Fruit fly (Drosophila melanogaster): ENCODE data around the gene Mob2.
A peak's percentile ranks its signal among the peaks of the same experiment; 100 is the strongest.

The Mob2 gene

DNA sequence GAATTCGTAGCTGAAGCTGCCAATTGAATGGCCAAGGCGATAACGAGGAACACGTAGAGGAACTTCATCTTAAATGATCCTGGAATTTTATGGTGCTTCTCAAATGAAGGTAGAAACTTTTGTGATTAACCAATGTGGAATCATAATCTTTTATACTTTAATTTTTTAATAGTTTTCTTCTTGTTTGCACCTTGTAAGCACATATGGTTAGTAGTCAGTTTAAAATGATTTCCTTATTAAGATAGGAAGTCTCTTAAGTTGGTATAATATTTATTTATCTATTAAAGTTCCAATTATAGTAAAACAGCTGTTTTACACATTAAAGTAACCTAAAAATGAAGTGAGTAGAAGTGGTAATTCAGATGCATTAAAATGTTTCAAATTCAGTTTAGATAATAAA, 18.9 kb upstream of the Mob2 start, which contains the start of gene CG43391 (continued):
- no peak for TF ChIP-seq cato (GFP tag; optimal IDR thresholded peaks at IDR 0.05; ENCODE audit: borderline replicate concordance)
- no peak for TF ChIP-seq HLH4C (GFP tag; IDR thresholded peaks at IDR 0.05; ENCODE audit: partially characterized antibody)

DNA sequence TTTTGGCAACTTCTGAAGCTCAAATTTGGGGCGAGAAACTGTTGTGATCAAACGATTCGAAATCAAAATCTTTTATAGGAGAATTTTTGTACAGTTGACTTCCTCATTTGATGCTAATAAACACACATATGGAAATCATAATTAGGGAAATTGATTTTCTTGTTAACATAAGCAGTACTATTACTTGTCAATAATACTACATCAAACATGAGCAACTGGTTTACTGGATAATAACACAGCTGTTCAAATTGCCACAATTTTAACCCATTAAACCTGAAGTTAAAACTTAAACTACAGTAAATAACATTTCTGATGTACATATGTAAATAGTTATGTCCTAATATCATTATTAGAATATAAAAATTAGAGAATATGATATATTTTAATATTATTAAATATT, 17.9 kb upstream of the Mob2 start, which contains the start of gene CG43390:
TSS of gene CG43390 (minus strand) at position 32 of the 400 bp plus-strand sequence.
- TF ChIP-seq Jarid2 (GFP tag; optimal IDR thresholded peaks at IDR 0.05) (peak; percentile 2), Hand (GFP tag; optimal IDR thresholded peaks at IDR 0.05) (peak; percentile 46), CG15269 (tag; optimal IDR thresholded peaks at IDR 0.05) (peak; percentile 72), scrt (GFP tag; optimal IDR thresholded peaks at IDR 0.05) (peak; percentile 39), Fer1 (GFP tag; optimal IDR thresholded peaks at IDR 0.05) (peak; percentile 77), grn (GFP tag; optimal IDR thresholded peaks at IDR 0.05) (peak; percentile 7), gro (GFP tag; optimal IDR thresholded peaks at IDR 0.05) (peak; percentile 59), CG2678 (tag; optimal IDR thresholded peaks at IDR 0.05) (peak; percentile 83), CG12659 (GFP tag; optimal IDR thresholded peaks at IDR 0.05) (peak; percentile 45), BtbVII (GFP tag; optimal IDR thresholded peaks at IDR 0.05) (peak; percentile 83), pb (GFP tag; optimal IDR thresholded peaks at IDR 0.05) (no peak), mam (GFP tag; optimal IDR thresholded peaks at IDR 0.05) (peak; percentile 10), sob (GFP tag; IDR thresholded peaks at IDR 0.05) (peak; percentile 68; the same call in 1 of the 2 replicates), CG18619 (GFP tag; optimal IDR thresholded peaks at IDR 0.05) (peak; percentile 50), odd (GFP tag; optimal IDR thresholded peaks at IDR 0.05) (peak; percentile 52), insv (GFP tag; optimal IDR thresholded peaks at IDR 0.05) (peak in 1 of 2 experiments; percentile 45), D19B (GFP tag; optimal IDR thresholded peaks at IDR 0.05) (peak; percentile 9), CkIIα-i1 (GFP tag; IDR thresholded peaks at IDR 0.05) (no peak), CG12769 (tag; optimal IDR thresholded peaks at IDR 0.05) (peak; percentile 90), Atf6 (GFP tag; IDR thresholded peaks at IDR 0.05) (peak; percentile 69), hth (optimal IDR thresholded peaks at IDR 0.05) (no peak), CG1233 (GFP tag; optimal IDR thresholded peaks at IDR 0.05) (peak; percentile 52), CG13894 (tag; optimal IDR thresholded peaks at IDR 0.05) (peak; percentile 79), CG14441 (GFP tag; IDR thresholded peaks at IDR 0.05) (no peak), nerfin-2 (GFP tag; IDR thresholded peaks at IDR 0.05; ENCODE audit: partially characterized antibody) (no peak), Sin3A (optimal IDR thresholded peaks at IDR 0.05) (no peak), her (GFP tag; optimal IDR thresholded peaks at IDR 0.05) (peak; percentile 16), CG4617 (GFP tag; optimal IDR thresholded peaks at IDR 0.05; ENCODE audit: borderline replicate concordance) (no peak), CG7839 (tag; optimal IDR thresholded peaks at IDR 0.05) (peak; percentile 12), CG7556 (GFP tag; optimal IDR thresholded peaks at IDR 0.05) (peak; percentile 24), trh (GFP tag; optimal IDR thresholded peaks at IDR 0.05) (peak; percentile 2), Xrp1 (GFP tag; IDR thresholded peaks at IDR 0.05) (peak; percentile 37), dan (GFP tag; IDR thresholded peaks at IDR 0.05) (no peak), Fer3 (tag; optimal IDR thresholded peaks at IDR 0.05) (peak; percentile 60), sisA (GFP tag; IDR thresholded peaks at IDR 0.05) (no peak), Rfx (GFP tag; IDR thresholded peaks at IDR 0.05) (peak; percentile 77; the same call in 1 of the 2 replicates), CG11695 (GFP tag; IDR thresholded peaks at IDR 0.05) (peak; percentile 75), CG3407 (GFP tag; optimal IDR thresholded peaks at IDR 0.05) (peak; percentile 4), Drgx (GFP tag; IDR thresholded peaks at IDR 0.05) (no peak), CG9609 (GFP tag; optimal IDR thresholded peaks at IDR 0.05) (no peak), exex (tag; optimal IDR thresholded peaks at IDR 0.05) (peak; percentile 40), CG10209 (GFP tag; optimal IDR thresholded peaks at IDR 0.05) (peak; percentile 66), Max (GFP tag; optimal IDR thresholded peaks at IDR 0.05) (no peak), CG14014 (GFP tag; IDR thresholded peaks at IDR 0.05) (peak; percentile 63; the same call in 1 of the 2 replicates), hbn (GFP tag; IDR thresholded peaks at IDR 0.05; ENCODE audit: partially characterized antibody) (no peak), CG12744 (GFP tag; optimal IDR thresholded peaks at IDR 0.05) (peak; percentile 7), sd (tag; optimal IDR thresholded peaks at IDR 0.05) (peak; percentile 64)

Data from whole organism, embryonic.